Worm (Caenorhabditis elegans): ENCODE results near the gene F45E1.4.

The F45E1.4 gene

ce11 chrX:8017305-8017704 lies 31.5 kb downstream of the F45E1.4 start (continued):
- TF ChIP-seq set-16 (GFP tag; IDR thresholded peaks at IDR 0.05): peak; percentile 100
- TF ChIP-seq madf-5 (GFP tag; IDR thresholded peaks at IDR 0.05): no peak
- TF ChIP-seq nhr-102 (tag; optimal IDR thresholded peaks at IDR 0.05): no peak
- TF ChIP-seq saeg-2 (GFP tag; IDR thresholded peaks at IDR 0.05): peak; percentile 48; the same call in 1 of the 2 replicates
- peak; percentile 23; the same call in 1 of the 2 replicates for TF ChIP-seq Y75B8A.6 (GFP tag; IDR thresholded peaks at IDR 0.05)
- no peak for TF ChIP-seq nhr-76 (tag; optimal IDR thresholded peaks at IDR 0.05)
- peak; percentile 7 to 50 for TF ChIP-seq mdl-1 (tag; optimal IDR thresholded peaks at IDR 0.05)
- TF ChIP-seq Y48G9A.11 (GFP tag; IDR thresholded peaks at IDR 0.05): peak; percentile 32; the same call in 1 of the 2 replicates
- TF ChIP-seq dpl-1 (GFP tag; optimal IDR thresholded peaks at IDR 0.05): no peak
- no peak for TF ChIP-seq lin-15B (tag; optimal IDR thresholded peaks at IDR 0.05)
- no peak for TF ChIP-seq fos-1 (tag; optimal IDR thresholded peaks at IDR 0.05)
- TF ChIP-seq hlh-11 (tag; optimal IDR thresholded peaks at IDR 0.05): peak; percentile 47
- no peak for TF ChIP-seq mdt-29 (GFP tag; IDR thresholded peaks at IDR 0.05)
- no peak for TF ChIP-seq F10B5.3 (tag; optimal IDR thresholded peaks at IDR 0.05)
- TF ChIP-seq ZK546.5 (tag; optimal IDR thresholded peaks at IDR 0.05): no peak
- TF ChIP-seq mxl-2 (GFP tag; conservative IDR thresholded peaks at IDR 0.05): no peak
- peak in 1 of 2 experiments; percentile 54 for TF ChIP-seq lsy-2 (tag; optimal IDR thresholded peaks at IDR 0.05)
- no peak for TF ChIP-seq aly-2 (tag; optimal IDR thresholded peaks at IDR 0.05)
- TF ChIP-seq Y105C5A.15 (GFP tag; IDR thresholded peaks at IDR 0.05): 0 out of 2 replicates have a peak, but pooled peaks have one; percentile 31
- no peak for TF ChIP-seq zag-1 (tag; optimal IDR thresholded peaks at IDR 0.05)
- TF ChIP-seq nhr-42 (GFP tag; IDR thresholded peaks at IDR 0.05): no peak
- TF ChIP-seq lin-38 (GFP tag; IDR thresholded peaks at IDR 0.05): 0 out of 2 replicates have a peak, but pooled peaks have one; percentile 24
- TF ChIP-seq cey-2 (tag; optimal IDR thresholded peaks at IDR 0.05; ENCODE audit: borderline replicate concordance, insufficient read depth): no peak
- TF ChIP-seq lir-3 (tag; optimal IDR thresholded peaks at IDR 0.05): no peak
- TF ChIP-seq hif-1 (tag; optimal IDR thresholded peaks at IDR 0.05): no peak
- no peak for TF ChIP-seq zip-11 (GFP tag; IDR thresholded peaks at IDR 0.05)
- TF ChIP-seq nhr-6 (tag; optimal IDR thresholded peaks at IDR 0.05): no peak
- no peak for TF ChIP-seq nhr-237 (tag; optimal IDR thresholded peaks at IDR 0.05)
- no peak for TF ChIP-seq daf-12 (tag; optimal IDR thresholded peaks at IDR 0.05)
- 0 out of 2 replicates have a peak, but pooled peaks have one; percentile 22 for TF ChIP-seq arid-1 (GFP tag; conservative IDR thresholded peaks at IDR 0.05)
- TF ChIP-seq ces-1 (GFP tag; optimal IDR thresholded peaks at IDR 0.05): no peak
- TF ChIP-seq unc-130 (GFP tag; optimal IDR thresholded peaks at IDR 0.05): no peak
- peak; percentile 51 for TF ChIP-seq rbr-2 (tag; optimal IDR thresholded peaks at IDR 0.05)
- peak; percentile 86 for TF ChIP-seq hlh-30 (tag; optimal IDR thresholded peaks at IDR 0.05; ENCODE audit: insufficient read depth)
- TF ChIP-seq php-3 (GFP tag; IDR thresholded peaks at IDR 0.05): no peak
- peak; percentile 62; the same call in 1 of the 2 replicates for TF ChIP-seq ceh-20 (GFP tag; IDR thresholded peaks at IDR 0.05)
- peak; percentile 50; the same call in 1 of the 2 replicates for TF ChIP-seq T26A8.4 (GFP tag; IDR thresholded peaks at IDR 0.05)
- peak; percentile 81 for TF ChIP-seq ctbp-1 (GFP tag; IDR thresholded peaks at IDR 0.05)
- TF ChIP-seq hmg-1.1 (GFP tag; IDR thresholded peaks at IDR 0.05): peak; percentile 77
- TF ChIP-seq lim-7 (GFP tag; IDR thresholded peaks at IDR 0.05): no peak
- no peak for TF ChIP-seq R02D3.7 (tag; optimal IDR thresholded peaks at IDR 0.05)
- TF ChIP-seq nhr-48 (tag; optimal IDR thresholded peaks at IDR 0.05): no peak
- TF ChIP-seq snpc-1.2 (GFP tag; IDR thresholded peaks at IDR 0.05): no peak
- TF ChIP-seq dmd-9 (GFP tag; IDR thresholded peaks at IDR 0.05): no peak
- no peak for TF ChIP-seq vab-7 (GFP tag; IDR thresholded peaks at IDR 0.05)
- no peak for TF ChIP-seq egl-27 (tag; optimal IDR thresholded peaks at IDR 0.05)
- no peak for TF ChIP-seq F26F4.8 (GFP tag; conservative IDR thresholded peaks at IDR 0.05)
- TF ChIP-seq mep-1 (tag; optimal IDR thresholded peaks at IDR 0.05): peak; percentile 69
- no peak for TF ChIP-seq skn-1 (tag; optimal IDR thresholded peaks at IDR 0.05)
- no peak for TF ChIP-seq tag-97 (GFP tag; IDR thresholded peaks at IDR 0.05)
- TF ChIP-seq ztf-7 (tag; optimal IDR thresholded peaks at IDR 0.05): no peak
